Fruit fly (Drosophila melanogaster): Measurements from ENCODE around the gene Trf4-2.

DNA sequence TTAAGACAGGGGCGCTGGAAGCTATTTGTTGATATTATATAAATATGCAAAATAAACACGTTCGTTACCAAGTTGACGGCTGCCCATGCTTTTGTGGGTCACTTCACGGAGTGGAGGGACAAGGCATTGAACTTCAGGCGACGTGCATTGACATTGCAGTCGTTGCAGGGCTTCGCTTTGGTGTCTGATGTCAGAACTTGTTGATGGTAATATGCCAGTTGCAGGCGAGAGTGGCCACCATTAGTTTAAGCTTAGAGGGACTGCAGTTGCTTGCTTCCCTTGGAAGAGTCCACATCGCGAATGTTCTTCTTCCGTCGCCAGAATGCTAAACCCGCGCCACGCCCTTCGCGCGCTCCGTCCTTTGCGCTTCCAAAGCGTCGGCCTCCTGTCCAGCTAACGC, 22.3 kb downstream of the Trf4-2 start, which contains the start of gene mah:
- TF ChIP-seq Clk (GFP tag; optimal IDR thresholded peaks at IDR 0.05) (no peak), CG7045 (GFP tag; optimal IDR thresholded peaks at IDR 0.05) (no peak), CG11617 (GFP tag; optimal IDR thresholded peaks at IDR 0.05) (no peak), CG7101 (tag; optimal IDR thresholded peaks at IDR 0.05) (no peak), CG33017 (tag; optimal IDR thresholded peaks at IDR 0.05) (no peak), CG1620 (GFP tag; optimal IDR thresholded peaks at IDR 0.05) (no peak), bab1 (GFP tag; optimal IDR thresholded peaks at IDR 0.05) (no peak), kay (GFP tag; ENCODE audit: borderline replicate concordance) (no peak), cnc (optimal IDR thresholded peaks at IDR 0.05) (no peak), CG5204 (GFP tag; optimal IDR thresholded peaks at IDR 0.05) (no peak), CG12768 (GFP tag; optimal IDR thresholded peaks at IDR 0.05) (no peak), cic (GFP tag; optimal IDR thresholded peaks at IDR 0.05) (no peak), tj (GFP tag; optimal IDR thresholded peaks at IDR 0.05) (no peak)
